Worm (Caenorhabditis elegans) whole organism, young adult: Measurements from ENCODE around the gene lgc-55.

Experiments
- F33H1.4 ChIP-seq: fragments of 200-800 bp; sonication (Bioruptor generic); IDR thresholded peaks from 2 replicates; pipeline ENCODE4 v1.3.6; 2022; ENCODE audit warnings: missing genetic modification reagents, missing genetic modification characterization, missing compliant biosample characterization
- athp-1 ChIP-seq: sonication (generic microtip); optimal IDR thresholded peaks from 2 replicates; lab custom pipeline; 2017; ENCODE audit warnings: mild to moderate bottlenecking, missing genetic modification characterization, missing compliant biosample characterization
- cebp-2 ChIP-seq: fragments of 200-800 bp; sonication (Bioruptor generic); IDR thresholded peaks from 2 replicates; pipeline ENCODE4 v1.3.6; 2022; ENCODE audit warnings: missing genetic modification characterization, missing compliant biosample characterization
- hsf-1 ChIP-seq: fragments of 200-800 bp; sonication (Bioruptor generic); IDR thresholded peaks from 2 replicates; pipeline ENCODE4 v1.3.6; 2022; ENCODE audit warnings: missing genetic modification reagents, missing genetic modification characterization, missing compliant biosample characterization
- mes-4 ChIP-seq: sonication (generic microtip); optimal IDR thresholded peaks from 2 replicates; lab custom pipeline; 2016; ENCODE audit warnings: missing genotype, missing genetic modification characterization, missing compliant biosample characterization
- sea-2 ChIP-seq: fragments of 200-800 bp; sonication (Bioruptor generic); IDR thresholded peaks from 2 replicates; pipeline ENCODE4 v1.3.6; 2022; ENCODE audit warnings: missing genetic modification characterization, missing compliant biosample characterization
- tbx-9 ChIP-seq: sonication (generic microtip); optimal IDR thresholded peaks from 2 replicates; lab custom pipeline; 2016; ENCODE audit warnings: borderline replicate concordance, missing genetic modification characterization, inconsistent platforms, missing compliant biosample characterization
- unc-62 ChIP-seq: fragments of 150-350 bp; optimal IDR thresholded peaks from 2 replicates; lab custom pipeline; 2014; ENCODE audit warnings: missing biosample characterization, missing genetic modification reagents, missing genetic modification characterization
- ztf-6 ChIP-seq: fragments of 200-800 bp; sonication (Bioruptor generic); IDR thresholded peaks from 2 replicates; pipeline ENCODE4 v1.3.6; 2022; ENCODE audit warnings: missing genetic modification reagents, missing genetic modification characterization, missing compliant biosample characterization

ce11 chrV:19998203-19998836, 24.5 kb upstream of the lgc-55 start:
- TF ChIP-seq unc-62 (GFP tag; lab: Kevin White, UChicago) (no peak), sea-2 (GFP tag; lab: Robert Waterston, UW) (no peak), F33H1.4 (GFP tag; lab: Robert Waterston, UW) (no peak), cebp-2 (GFP tag; lab: Robert Waterston, UW) (no peak), hsf-1 (GFP tag; lab: Robert Waterston, UW) (no peak), ztf-6 (GFP tag; lab: Robert Waterston, UW) (no peak), tbx-9 (tag; lab: Kevin White, UChicago) (no peak), athp-1 (tag; lab: Kevin White, UChicago) (no peak), mes-4 (no peak)
